Worm (Caenorhabditis elegans): ENCODE measurements around the gene srsx-29.

srsx-29 gene

ce11 chrV:10205483-10205882, 50.7 kb downstream of the srsx-29 start, which contains the start of gene ZK856.16:
TSS of gene ZK856.16 (minus strand) at chrV:10205583.
- no peak for TF ChIP-seq M03D4.4 (tag; optimal IDR thresholded peaks at IDR 0.05)
- no peak for TF ChIP-seq ceh-39 (tag; optimal IDR thresholded peaks at IDR 0.05)
- no peak for TF ChIP-seq ceh-43 (GFP tag; optimal IDR thresholded peaks at IDR 0.05)
- TF ChIP-seq pha-4 (tag; optimal IDR thresholded peaks at IDR 0.05) = no peak
- TF ChIP-seq lin-32 (GFP tag; optimal IDR thresholded peaks at IDR 0.05) = no peak
- TF ChIP-seq sptf-1 (tag; optimal IDR thresholded peaks at IDR 0.05) = no peak
- TF ChIP-seq ces-1 (GFP tag; optimal IDR thresholded peaks at IDR 0.05) = no peak
- TF ChIP-seq sem-2 (GFP tag; optimal IDR thresholded peaks at IDR 0.05) = no peak
- no peak for TF ChIP-seq elt-3 (tag; optimal IDR thresholded peaks at IDR 0.05)
- TF ChIP-seq ceh-83 (GFP tag; optimal IDR thresholded peaks at IDR 0.05) = no peak
- no peak for TF ChIP-seq hlh-1 (tag; optimal IDR thresholded peaks at IDR 0.05)
- no peak for TF ChIP-seq mab-5 (tag; optimal IDR thresholded peaks at IDR 0.05)
- TF ChIP-seq ham-2 (GFP tag; optimal IDR thresholded peaks at IDR 0.05) = no peak
- no peak for TF ChIP-seq unc-120 (tag; optimal IDR thresholded peaks at IDR 0.05; ENCODE audit: poor library complexity, severe bottlenecking)
- no peak for TF ChIP-seq lsy-2 (tag; optimal IDR thresholded peaks at IDR 0.05)
- TF ChIP-seq zip-8 (tag; optimal IDR thresholded peaks at IDR 0.05) = no peak
